Fruit fly (Drosophila melanogaster) whole organism, embryonic: Measurements from ENCODE around the gene CG10804.

ENCODE experiments used
- BEAF-32 ChIP-seq: fragments of 200-800 bp; sonication (Bioruptor generic); optimal IDR thresholded peaks from 3 replicates; lab custom pipeline; 2017; ENCODE audit warnings: missing biosample characterization, missing genetic modification characterization, mild to moderate bottlenecking, moderate library complexity, missing genetic modification reagents
- CG11093 ChIP-seq: fragments of 200-800 bp; sonication (Bioruptor generic); IDR thresholded peaks from 3 replicates; pipeline ENCODE4 v1.3.6; 2022; ENCODE audit warnings: missing biosample characterization, missing genetic modification characterization
- CG11696 ChIP-seq: fragments of 200-800 bp; sonication (Bioruptor generic); IDR thresholded peaks from 2 replicates; pipeline ENCODE4 v1.3.6; 2022; ENCODE audit warnings: missing biosample characterization, missing genetic modification characterization
- CG12104 ChIP-seq: fragments of 200-800 bp; sonication (Bioruptor generic); optimal IDR thresholded peaks from 3 replicates; lab custom pipeline; 2016; ENCODE audit warnings: missing biosample characterization, missing genetic modification characterization
- CG12769 ChIP-seq: fragments of 200-800 bp; sonication (Bioruptor generic); optimal IDR thresholded peaks from 2 replicates; lab custom pipeline; 2019; ENCODE audit warnings: missing biosample characterization, mild to moderate bottlenecking, missing genetic modification characterization, moderate library complexity
- CG31388 ChIP-seq: fragments of 200-800 bp; sonication (Bioruptor generic); optimal IDR thresholded peaks from 2 replicates; lab custom pipeline; 2016; ENCODE audit warnings: missing biosample characterization, missing genetic modification characterization
- CG7745 ChIP-seq: fragments of 200-800 bp; sonication (Bioruptor generic); optimal IDR thresholded peaks from 2 replicates; lab custom pipeline; 2018; ENCODE audit warnings: missing biosample characterization, mild to moderate bottlenecking, missing genetic modification characterization, moderate library complexity
- CG7963 ChIP-seq: fragments of 200-800 bp; sonication (Bioruptor generic); IDR thresholded peaks from 3 replicates; pipeline ENCODE4 v1.3.6; 2022; ENCODE audit warnings: missing biosample characterization, missing genetic modification characterization; ENCODE audit not compliant: partially characterized antibody
- Camta ChIP-seq: fragments of 200-800 bp; sonication (Bioruptor generic); optimal IDR thresholded peaks from 2 replicates; lab custom pipeline; 2016; ENCODE audit warnings: missing biosample characterization, missing genetic modification characterization
- E2f2 ChIP-seq: fragments of 200-800 bp; sonication (Bioruptor generic); IDR thresholded peaks from 2 replicates; pipeline ENCODE4 v1.3.6; 2022; ENCODE audit warnings: missing biosample characterization, missing genetic modification characterization
- nerfin-1 ChIP-seq: fragments of 200-800 bp; sonication (Bioruptor generic); optimal IDR thresholded peaks from 3 replicates; lab custom pipeline; 2019; ENCODE audit warnings: missing biosample characterization, mild to moderate bottlenecking, missing genetic modification characterization, moderate library complexity
- odd ChIP-seq: fragments of 200-800 bp; sonication (Bioruptor generic); optimal IDR thresholded peaks from 2 replicates; lab custom pipeline; 2017; ENCODE audit warnings: missing biosample characterization, mild to moderate bottlenecking, missing genetic modification characterization
- pan ChIP-seq, 4 experiments: fragments of >200 bp in 3 of 4; fragments of 200-800 bp in 1 of 4; sonication (Bioruptor generic) in 1 of 4; optimal IDR thresholded peaks in 3 of 4; IDR thresholded peaks in 1 of 4; 2 replicates each; pipeline versions ENCODE4 v1.3.6 to Lab custom; 2017 to 2022; ENCODE audit warnings: missing biosample characterization in 2 of 4, missing genetic modification characterization in 2 of 4, mixed read lengths in 1 of 4
- repo ChIP-seq: fragments of 200-800 bp; sonication (Bioruptor generic); optimal IDR thresholded peaks from 2 replicates; lab custom pipeline; 2016; ENCODE audit warnings: missing biosample characterization, missing genetic modification characterization

DNA sequence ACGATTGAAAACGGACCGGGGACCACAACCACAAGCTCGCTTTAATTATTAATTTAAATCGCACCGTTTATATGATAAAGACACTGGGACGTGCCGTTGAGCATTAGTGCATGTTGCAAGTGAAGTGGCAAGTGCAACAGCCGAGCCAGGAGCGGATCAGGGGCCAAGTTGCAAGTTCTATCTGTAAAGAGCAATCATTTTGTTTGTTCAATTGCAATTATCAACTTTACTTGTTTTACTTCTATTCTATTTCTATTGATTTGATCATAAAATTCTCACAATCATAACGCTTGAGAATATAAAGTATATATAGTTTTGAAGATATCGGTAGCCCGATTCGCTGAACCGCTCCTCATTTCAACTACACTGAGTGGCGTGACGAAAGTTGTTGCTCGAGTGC lies 45.9 kb downstream of the CG10804 start:
- TF ChIP-seq CG12104 (GFP tag; lab: Kevin White, UChicago) (no peak), Camta (GFP tag; lab: Kevin White, UChicago) (no peak), E2f2 (GFP tag; lab: Robert Waterston, UW) (no peak), repo (GFP tag; lab: Kevin White, UChicago) (no peak), BEAF-32 (no peak), CG7963 (GFP tag; lab: Robert Waterston, UW) (no peak), CG12769 (tag; lab: Kevin White, UChicago) (no peak), nerfin-1 (no peak), CG11696 (GFP tag; lab: Robert Waterston, UW) (no peak), pan (optimal IDR thresholded peaks at IDR 0.05; lab: Kevin White, UChicago) (no peak), pan (GFP tag; optimal IDR thresholded peaks at IDR 0.05 in 1 of 2, IDR thresholded peaks at IDR 0.05 in 1 of 2) (no peak), odd (GFP tag; lab: Kevin White, UChicago) (no peak), CG31388 (no peak), CG7745 (tag; lab: Kevin White, UChicago) (no peak), CG11093 (GFP tag; lab: Robert Waterston, UW) (no peak)
